ENCODE assay signal across 1 fruit fly cellular context in genomic region chr3R:5778731-5779593, dm6.
TF ChIP-seq lines count a peak whose summit lies in the region.

Gene jagn (plus strand): TSS chr3R:5779315.

TF ChIP-seq in whole organism, embryonic, 481 proteins besides CTCF, POLR2A, EP300 and RAD21 (continued from another document and continues in another):
- TF ChIP-seq CG12299 (tag; optimal IDR thresholded peaks at IDR 0.05; lab: Kevin White, UChicago) = no peak
- peak; percentile 77 for TF ChIP-seq kni (GFP tag; optimal IDR thresholded peaks at IDR 0.05; lab: Kevin White, UChicago)
- peak; percentile 32 for TF ChIP-seq gfzf (GFP tag; optimal IDR thresholded peaks at IDR 0.05; lab: Kevin White, UChicago)
- no peak for TF ChIP-seq pros (GFP tag; optimal IDR thresholded peaks at IDR 0.05; lab: Kevin White, UChicago)
- TF ChIP-seq CG13894 (tag; optimal IDR thresholded peaks at IDR 0.05; lab: Kevin White, UChicago) = peak; percentile 31
- TF ChIP-seq bbx (GFP tag; IDR thresholded peaks at IDR 0.05; lab: Robert Waterston, UW; ENCODE audit: partially characterized antibody) = peak; percentile 100
- peak; percentile 54 for TF ChIP-seq CG11723 (GFP tag; optimal IDR thresholded peaks at IDR 0.05; lab: Kevin White, UChicago)
- TF ChIP-seq CG31365 (tag; optimal IDR thresholded peaks at IDR 0.05; lab: Kevin White, UChicago) = no peak
- no peak for TF ChIP-seq CG1529 (GFP tag; optimal IDR thresholded peaks at IDR 0.05; lab: Kevin White, UChicago)
- TF ChIP-seq Doc2 (GFP tag; IDR thresholded peaks at IDR 0.05; lab: Robert Waterston, UW) = no peak
- TF ChIP-seq zf30C (GFP tag; optimal IDR thresholded peaks at IDR 0.05; lab: Kevin White, UChicago) = no peak
- peak; percentile 14 for TF ChIP-seq da (GFP tag; optimal IDR thresholded peaks at IDR 0.05; lab: Kevin White, UChicago)
- peak; percentile 60 for TF ChIP-seq PHDP (tag; optimal IDR thresholded peaks at IDR 0.05; lab: Kevin White, UChicago)
- peak; percentile 90 for TF ChIP-seq sens (GFP tag; lab: Kevin White, UChicago)
- TF ChIP-seq pzg (GFP tag; optimal IDR thresholded peaks at IDR 0.05; lab: Kevin White, UChicago) = peak; percentile 90
- TF ChIP-seq Camta (GFP tag; optimal IDR thresholded peaks at IDR 0.05; lab: Kevin White, UChicago) = peak; percentile 52
- peak; percentile 59 for TF ChIP-seq shn (GFP tag; optimal IDR thresholded peaks at IDR 0.05; lab: Kevin White, UChicago)
- peak; percentile 100 for TF ChIP-seq CG42726 (GFP tag; IDR thresholded peaks at IDR 0.05; lab: Robert Waterston, UW; ENCODE audit: partially characterized antibody)
- no peak for TF ChIP-seq CG15073 (GFP tag; optimal IDR thresholded peaks at IDR 0.05; lab: Kevin White, UChicago)
- TF ChIP-seq TFAM (GFP tag; optimal IDR thresholded peaks at IDR 0.05; lab: Kevin White, UChicago) = no peak
- TF ChIP-seq Vsx1 (GFP tag; optimal IDR thresholded peaks at IDR 0.05; lab: Kevin White, UChicago) = peak; percentile 17
- no peak for TF ChIP-seq CG32767 (GFP tag; IDR thresholded peaks at IDR 0.05; lab: Robert Waterston, UW)
- no peak for TF ChIP-seq Asciz (GFP tag; optimal IDR thresholded peaks at IDR 0.05; lab: Kevin White, UChicago)
- peak; percentile 87 for TF ChIP-seq CG15514 (GFP tag; optimal IDR thresholded peaks at IDR 0.05; lab: Kevin White, UChicago)
- peak; percentile 4; the same call in 1 of the 3 replicates for TF ChIP-seq CG2889 (GFP tag; IDR thresholded peaks at IDR 0.05; lab: Robert Waterston, UW)
- peak; percentile 74 for TF ChIP-seq CHES-1-like (GFP tag; optimal IDR thresholded peaks at IDR 0.05; lab: Kevin White, UChicago)
- TF ChIP-seq otp (GFP tag; IDR thresholded peaks at IDR 0.05; lab: Robert Waterston, UW) = peak; percentile 68; the same call in 2 of the 3 replicates
- TF ChIP-seq tll (GFP tag; optimal IDR thresholded peaks at IDR 0.05; lab: Kevin White, UChicago) = no peak
- TF ChIP-seq B-H1 (GFP tag; IDR thresholded peaks at IDR 0.05; lab: Robert Waterston, UW) = no peak
- no peak for TF ChIP-seq wor (GFP tag; IDR thresholded peaks at IDR 0.05; lab: Robert Waterston, UW)
- no peak for TF ChIP-seq CG10274 (GFP tag; optimal IDR thresholded peaks at IDR 0.05; lab: Kevin White, UChicago)
- TF ChIP-seq trem (tag; optimal IDR thresholded peaks at IDR 0.05; lab: Kevin White, UChicago) = peak; percentile 77
- no peak for TF ChIP-seq yki (optimal IDR thresholded peaks at IDR 0.05; lab: Kevin White, UChicago)
- TF ChIP-seq Dll (GFP tag; IDR thresholded peaks at IDR 0.05; lab: Robert Waterston, UW; ENCODE audit: partially characterized antibody) = peak; percentile 99
- peak; percentile 100 for TF ChIP-seq hb (GFP tag; IDR thresholded peaks at IDR 0.05; lab: Robert Waterston, UW; ENCODE audit: partially characterized antibody)
- TF ChIP-seq al (GFP tag; IDR thresholded peaks at IDR 0.05; lab: Robert Waterston, UW) = peak; percentile 61
- no peak for TF ChIP-seq ase (GFP tag; IDR thresholded peaks at IDR 0.05; lab: Robert Waterston, UW)
- peak; percentile 38 for TF ChIP-seq CG15269 (tag; optimal IDR thresholded peaks at IDR 0.05; lab: Kevin White, UChicago)
- peak; percentile 57; the same call in 1 of the 2 replicates for TF ChIP-seq CG8765 (GFP tag; IDR thresholded peaks at IDR 0.05; lab: Robert Waterston, UW)
- peak; percentile 68 for TF ChIP-seq B-H2 (GFP tag; optimal IDR thresholded peaks at IDR 0.05; lab: Kevin White, UChicago)
- TF ChIP-seq amos (GFP tag; IDR thresholded peaks at IDR 0.05; lab: Robert Waterston, UW; ENCODE audit: partially characterized antibody) = peak; percentile 100
- TF ChIP-seq CG15601 (tag; optimal IDR thresholded peaks at IDR 0.05; lab: Kevin White, UChicago) = peak; percentile 53
- TF ChIP-seq CG1647 (GFP tag; optimal IDR thresholded peaks at IDR 0.05; lab: Kevin White, UChicago) = no peak
- no peak for TF ChIP-seq corto (GFP tag; optimal IDR thresholded peaks at IDR 0.05; lab: Kevin White, UChicago)
- TF ChIP-seq hth (optimal IDR thresholded peaks at IDR 0.05; lab: Kevin White, UChicago) = no peak
- no peak for TF ChIP-seq Hand (GFP tag; optimal IDR thresholded peaks at IDR 0.05; lab: Kevin White, UChicago)
- no peak for TF ChIP-seq CG16815 (GFP tag; optimal IDR thresholded peaks at IDR 0.05; lab: Kevin White, UChicago)
- TF ChIP-seq CG14667 (GFP tag; IDR thresholded peaks at IDR 0.05; lab: Robert Waterston, UW) = peak; percentile 27
- peak; percentile 80 for TF ChIP-seq CG15479 (GFP tag; optimal IDR thresholded peaks at IDR 0.05; lab: Kevin White, UChicago)
- TF ChIP-seq jumu (GFP tag; optimal IDR thresholded peaks at IDR 0.05; lab: Kevin White, UChicago) = peak; percentile 50
- TF ChIP-seq CG8388 (GFP tag; optimal IDR thresholded peaks at IDR 0.05; lab: Kevin White, UChicago) = peak; percentile 6
- TF ChIP-seq CG17186 (GFP tag; optimal IDR thresholded peaks at IDR 0.05; lab: Kevin White, UChicago) = peak; percentile 87
- TF ChIP-seq pfk (GFP tag; optimal IDR thresholded peaks at IDR 0.05; lab: Kevin White, UChicago) = no peak
- TF ChIP-seq ato (GFP tag; IDR thresholded peaks at IDR 0.05; lab: Robert Waterston, UW; ENCODE audit: partially characterized antibody) = peak; percentile 99
- TF ChIP-seq CG11504 (tag; optimal IDR thresholded peaks at IDR 0.05; lab: Kevin White, UChicago) = no peak
- peak; percentile 42 for TF ChIP-seq CG3163 (GFP tag; optimal IDR thresholded peaks at IDR 0.05; lab: Kevin White, UChicago)
- peak; percentile 65; the same call in 1 of the 2 replicates for TF ChIP-seq CG11085 (GFP tag; IDR thresholded peaks at IDR 0.05; lab: Robert Waterston, UW)
- no peak for TF ChIP-seq cas (GFP tag; IDR thresholded peaks at IDR 0.05; lab: Robert Waterston, UW)
- TF ChIP-seq HLHmδ (GFP tag; optimal IDR thresholded peaks at IDR 0.05; lab: Kevin White, UChicago) = no peak
- peak; percentile 46 for TF ChIP-seq HmgZ (tag; optimal IDR thresholded peaks at IDR 0.05; lab: Kevin White, UChicago)
- TF ChIP-seq jing (GFP tag; optimal IDR thresholded peaks at IDR 0.05; lab: Kevin White, UChicago) = no peak
- no peak for TF ChIP-seq run (tag; optimal IDR thresholded peaks at IDR 0.05; lab: Kevin White, UChicago)
- TF ChIP-seq CG13296 (GFP tag; optimal IDR thresholded peaks at IDR 0.05; lab: Kevin White, UChicago) = no peak
- TF ChIP-seq CG14860 (GFP tag; IDR thresholded peaks at IDR 0.05; lab: Robert Waterston, UW; ENCODE audit: partially characterized antibody) = peak; percentile 99
- TF ChIP-seq tin (GFP tag; optimal IDR thresholded peaks at IDR 0.05; lab: Kevin White, UChicago) = peak; percentile 58
- TF ChIP-seq CG14965 (GFP tag; optimal IDR thresholded peaks at IDR 0.05; lab: Kevin White, UChicago; ENCODE audit: borderline replicate concordance) = no peak
- peak; percentile 94 for TF ChIP-seq CG12659 (GFP tag; optimal IDR thresholded peaks at IDR 0.05; lab: Kevin White, UChicago)
- TF ChIP-seq br (optimal IDR thresholded peaks at IDR 0.05; lab: Kevin White, UChicago) = no peak
- TF ChIP-seq CG6813 (GFP tag; optimal IDR thresholded peaks at IDR 0.05; lab: Kevin White, UChicago) = no peak
- TF ChIP-seq h (optimal IDR thresholded peaks at IDR 0.05; lab: Kevin White, UChicago) = no peak
- peak; percentile 52 to 76 for TF ChIP-seq Pdp1 (GFP tag; optimal IDR thresholded peaks at IDR 0.05; lab: Kevin White, UChicago)
- no peak for TF ChIP-seq sima (GFP tag; optimal IDR thresholded peaks at IDR 0.05; lab: Kevin White, UChicago)
- TF ChIP-seq CG9437 (GFP tag; optimal IDR thresholded peaks at IDR 0.05; lab: Kevin White, UChicago) = peak; percentile 10
- TF ChIP-seq bigmax (GFP tag; optimal IDR thresholded peaks at IDR 0.05; lab: Kevin White, UChicago) = peak; percentile 35
- TF ChIP-seq inv (GFP tag; IDR thresholded peaks at IDR 0.05; lab: Robert Waterston, UW; ENCODE audit: partially characterized antibody) = peak; percentile 100
- TF ChIP-seq HHEX (GFP tag; optimal IDR thresholded peaks at IDR 0.05; lab: Kevin White, UChicago) = peak; percentile 14
- TF ChIP-seq CG2202 (tag; optimal IDR thresholded peaks at IDR 0.05; lab: Kevin White, UChicago) = no peak
- peak; percentile 99 for TF ChIP-seq zen2 (GFP tag; IDR thresholded peaks at IDR 0.05; lab: Robert Waterston, UW; ENCODE audit: partially characterized antibody)
- TF ChIP-seq H15 (GFP tag; IDR thresholded peaks at IDR 0.05; lab: Robert Waterston, UW) = peak; percentile 33; the same call in 1 of the 3 replicates
- TF ChIP-seq NC2α (GFP tag; optimal IDR thresholded peaks at IDR 0.05; lab: Kevin White, UChicago) = no peak
- 0 out of 2 replicates have a peak, but pooled peaks have one; percentile 29 for TF ChIP-seq Awh (GFP tag; IDR thresholded peaks at IDR 0.05; lab: Robert Waterston, UW)
- TF ChIP-seq Rx (GFP tag; IDR thresholded peaks at IDR 0.05; lab: Robert Waterston, UW) = 0 out of 2 replicates have a peak, but pooled peaks have one; percentile 18
- no peak for TF ChIP-seq CG12769 (tag; optimal IDR thresholded peaks at IDR 0.05; lab: Kevin White, UChicago)
- TF ChIP-seq z (GFP tag; IDR thresholded peaks at IDR 0.05; lab: Robert Waterston, UW) = no peak
- peak; percentile 99 for TF ChIP-seq HLH4C (GFP tag; IDR thresholded peaks at IDR 0.05; lab: Robert Waterston, UW; ENCODE audit: partially characterized antibody)
- peak; percentile 75 for TF ChIP-seq CG9727 (GFP tag; optimal IDR thresholded peaks at IDR 0.05; lab: Kevin White, UChicago)
- TF ChIP-seq CG6175 (GFP tag; IDR thresholded peaks at IDR 0.05; lab: Robert Waterston, UW) = 0 out of 3 replicates have a peak, but pooled peaks have one; percentile 43
- peak; percentile 31 for TF ChIP-seq psq (GFP tag; optimal IDR thresholded peaks at IDR 0.05; lab: Kevin White, UChicago)
- peak; percentile 61 for TF ChIP-seq Blimp-1 (GFP tag; optimal IDR thresholded peaks at IDR 0.05; lab: Kevin White, UChicago)
- TF ChIP-seq crp (GFP tag; optimal IDR thresholded peaks at IDR 0.05; lab: Kevin White, UChicago) = peak in 1 of 2 experiments; percentile 34
- TF ChIP-seq CG34376 (GFP tag; optimal IDR thresholded peaks at IDR 0.05; lab: Kevin White, UChicago) = peak; percentile 59
- peak; percentile 59; the same call in 1 of the 3 replicates for TF ChIP-seq CG34422 (GFP tag; IDR thresholded peaks at IDR 0.05; lab: Robert Waterston, UW)
- peak; percentile 54 for TF ChIP-seq stwl (tag; optimal IDR thresholded peaks at IDR 0.05; lab: Kevin White, UChicago)
- no peak for TF ChIP-seq CG6765 (GFP tag; optimal IDR thresholded peaks at IDR 0.05; lab: Kevin White, UChicago)
- peak; percentile 36 for TF ChIP-seq repo (GFP tag; optimal IDR thresholded peaks at IDR 0.05; lab: Kevin White, UChicago)
- TF ChIP-seq Dp (GFP tag; optimal IDR thresholded peaks at IDR 0.05; lab: Kevin White, UChicago) = peak; percentile 51
- TF ChIP-seq CG17829 (tag; optimal IDR thresholded peaks at IDR 0.05; lab: Kevin White, UChicago) = peak; percentile 62
- peak; percentile 21 for TF ChIP-seq CG12219 (GFP tag; optimal IDR thresholded peaks at IDR 0.05; lab: Kevin White, UChicago)
- TF ChIP-seq CG7839 (tag; optimal IDR thresholded peaks at IDR 0.05; lab: Kevin White, UChicago) = peak; percentile 52
- no peak for TF ChIP-seq jigr1 (GFP tag; IDR thresholded peaks at IDR 0.05; lab: Robert Waterston, UW)
- no peak for TF ChIP-seq Lim3 (GFP tag; IDR thresholded peaks at IDR 0.05; lab: Robert Waterston, UW)
- TF ChIP-seq CG7372 (GFP tag; IDR thresholded peaks at IDR 0.05; lab: Robert Waterston, UW) = peak; percentile 37; the same call in 1 of the 2 replicates
- TF ChIP-seq prd (optimal IDR thresholded peaks at IDR 0.05; lab: Kevin White, UChicago) = no peak
- TF ChIP-seq prd (GFP tag; IDR thresholded peaks at IDR 0.05; lab: Robert Waterston, UW) = peak; percentile 53; the same call in 1 of the 3 replicates
- no peak for TF ChIP-seq CG31224 (GFP tag; IDR thresholded peaks at IDR 0.05; lab: Robert Waterston, UW)
- TF ChIP-seq luna (GFP tag; optimal IDR thresholded peaks at IDR 0.05; lab: Kevin White, UChicago) = peak; percentile 51
- TF ChIP-seq CG14441 (GFP tag; IDR thresholded peaks at IDR 0.05; lab: Robert Waterston, UW) = peak; percentile 27; the same call in 1 of the 2 replicates
- TF ChIP-seq Usf (GFP tag; optimal IDR thresholded peaks at IDR 0.05; lab: Kevin White, UChicago) = peak; percentile 42
- peak; percentile 42 for TF ChIP-seq zen (tag; optimal IDR thresholded peaks at IDR 0.05; lab: Kevin White, UChicago)
- TF ChIP-seq C15 (GFP tag; IDR thresholded peaks at IDR 0.05; lab: Robert Waterston, UW) = no peak
- TF ChIP-seq CG13775 (GFP tag; optimal IDR thresholded peaks at IDR 0.05; lab: Kevin White, UChicago) = peak; percentile 68
- TF ChIP-seq ken (GFP tag; IDR thresholded peaks at IDR 0.05; lab: Robert Waterston, UW) = peak; percentile 48; the same call in 2 of the 3 replicates
- 0 out of 2 replicates have a peak, but pooled peaks have one; percentile 27 for TF ChIP-seq CG16779 (GFP tag; IDR thresholded peaks at IDR 0.05; lab: Robert Waterston, UW)
- TF ChIP-seq Ravus (GFP tag; IDR thresholded peaks at IDR 0.05; lab: Robert Waterston, UW) = no peak
- TF ChIP-seq seq (GFP tag; IDR thresholded peaks at IDR 0.05; lab: Robert Waterston, UW) = no peak
- TF ChIP-seq Sry-β (GFP tag; optimal IDR thresholded peaks at IDR 0.05; lab: Kevin White, UChicago) = peak; percentile 13
- peak; percentile 75 for TF ChIP-seq Sin3A (optimal IDR thresholded peaks at IDR 0.05; lab: Kevin White, UChicago)
- TF ChIP-seq Dek (tag; optimal IDR thresholded peaks at IDR 0.05; lab: Kevin White, UChicago) = peak; percentile 60
- no peak for TF ChIP-seq usp (GFP tag; optimal IDR thresholded peaks at IDR 0.05; lab: Kevin White, UChicago)
- TF ChIP-seq gro (GFP tag; optimal IDR thresholded peaks at IDR 0.05; lab: Kevin White, UChicago) = peak; percentile 78
- no peak for TF ChIP-seq GATAe (GFP tag; conservative IDR thresholded peaks at IDR 0.05; lab: Robert Waterston, UW)
- peak; percentile 78 for TF ChIP-seq CG2120 (GFP tag; optimal IDR thresholded peaks at IDR 0.05; lab: Kevin White, UChicago)
- TF ChIP-seq bowl (GFP tag; IDR thresholded peaks at IDR 0.05; lab: Robert Waterston, UW) = no peak
- peak; percentile 25 for TF ChIP-seq slp2 (GFP tag; optimal IDR thresholded peaks at IDR 0.05; lab: Kevin White, UChicago)
- peak; percentile 35 for TF ChIP-seq CG3281 (GFP tag; optimal IDR thresholded peaks at IDR 0.05; lab: Kevin White, UChicago)
- no peak; the same call in 1 of the 2 replicates for TF ChIP-seq Drgx (GFP tag; IDR thresholded peaks at IDR 0.05; lab: Robert Waterston, UW)
- no peak for TF ChIP-seq Poxn (GFP tag; IDR thresholded peaks at IDR 0.05; lab: Robert Waterston, UW)
- peak; percentile 98 for TF ChIP-seq CG2129 (GFP tag; IDR thresholded peaks at IDR 0.05; lab: Robert Waterston, UW; ENCODE audit: partially characterized antibody)
- no peak for TF ChIP-seq lov (optimal IDR thresholded peaks at IDR 0.05; lab: Kevin White, UChicago)
- TF ChIP-seq lov (GFP tag; IDR thresholded peaks at IDR 0.05; lab: Robert Waterston, UW) = 0 out of 3 replicates have a peak, but pooled peaks have one; percentile 31
